Fruit fly (Drosophila melanogaster): ENCODE data around the gene mh.

DNA sequence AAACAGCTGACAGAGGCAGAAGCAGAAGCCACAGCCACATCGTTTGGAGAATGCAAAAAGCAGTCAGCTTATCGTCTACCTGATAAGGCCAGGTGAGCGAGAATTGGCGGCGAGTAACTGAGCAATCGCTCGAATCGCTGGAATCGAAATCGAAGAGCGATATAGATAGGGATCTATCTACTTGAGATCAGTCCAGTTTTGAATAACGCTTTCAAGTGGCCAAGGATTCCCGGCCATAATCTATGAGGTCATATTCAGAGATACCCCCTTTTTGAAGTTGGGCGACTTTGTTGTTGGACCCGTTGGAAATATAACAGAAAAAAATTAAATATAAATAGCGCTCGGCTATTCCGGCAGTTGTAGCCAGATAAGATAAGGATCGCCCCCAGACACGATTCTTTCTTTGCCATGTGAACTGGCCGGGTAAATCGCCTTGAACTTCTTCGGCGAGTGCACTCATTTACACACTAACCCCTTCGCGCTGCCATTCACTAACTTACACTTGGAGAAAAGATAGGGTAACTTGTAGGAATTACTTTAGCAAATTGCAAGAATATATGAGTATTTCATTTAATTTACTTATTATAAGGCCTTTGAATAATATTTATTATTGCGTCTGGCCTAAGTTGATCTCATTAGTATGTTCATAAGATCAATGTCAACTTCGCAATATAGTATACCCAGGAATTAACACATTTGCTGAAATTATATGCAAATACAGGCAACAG lies 47.4 kb upstream of the mh start:
- TF ChIP-seq CG5204 (GFP tag; optimal IDR thresholded peaks at IDR 0.05) (no peak), CG7045 (GFP tag; optimal IDR thresholded peaks at IDR 0.05) (no peak), bab1 (GFP tag; optimal IDR thresholded peaks at IDR 0.05) (no peak), CG7101 (tag; optimal IDR thresholded peaks at IDR 0.05) (no peak)

Measured in whole organism, adult.